Fruit fly (Drosophila melanogaster): ENCODE measurements around the gene CG32814.

The CG32814 gene

dm6 chrX:1026511-1026910 is at the start of gene CG32814, which contains the start of the genes CG11638 and CG3021 (continued):
- no peak for TF ChIP-seq cwo (GFP tag; optimal IDR thresholded peaks at IDR 0.05)
- no peak for TF ChIP-seq sr (GFP tag; IDR thresholded peaks at IDR 0.05)
- no peak for TF ChIP-seq twi (tag; optimal IDR thresholded peaks at IDR 0.05)
- no peak for TF ChIP-seq seq (GFP tag; IDR thresholded peaks at IDR 0.05)
- no peak for TF ChIP-seq sisA (GFP tag; IDR thresholded peaks at IDR 0.05)
- TF ChIP-seq CG12769 (tag; optimal IDR thresholded peaks at IDR 0.05): peak; percentile 34
- no peak for TF ChIP-seq Mad (GFP tag; optimal IDR thresholded peaks at IDR 0.05)
- TF ChIP-seq CG8478 (optimal IDR thresholded peaks at IDR 0.05): no peak
- no peak for TF ChIP-seq Camta (GFP tag; optimal IDR thresholded peaks at IDR 0.05)
- TF ChIP-seq yki (optimal IDR thresholded peaks at IDR 0.05): no peak
- TF ChIP-seq chinmo (GFP tag; IDR thresholded peaks at IDR 0.05; ENCODE audit: partially characterized antibody): 0 out of 4 replicates have a peak, but pooled peaks have one; percentile 6
- peak; percentile 67 for TF ChIP-seq YL-1 (GFP tag; optimal IDR thresholded peaks at IDR 0.05)
- TF ChIP-seq zf30C (GFP tag; optimal IDR thresholded peaks at IDR 0.05): no peak
- no peak for TF ChIP-seq Chrac-16 (GFP tag; optimal IDR thresholded peaks at IDR 0.05)
- TF ChIP-seq CG13775 (GFP tag; optimal IDR thresholded peaks at IDR 0.05): peak; percentile 17
- peak; percentile 0 for TF ChIP-seq CG18599 (GFP tag; optimal IDR thresholded peaks at IDR 0.05)
- peak; percentile 36 for TF ChIP-seq MESR4 (GFP tag; optimal IDR thresholded peaks at IDR 0.05)
- TF ChIP-seq CG2199 (GFP tag; IDR thresholded peaks at IDR 0.05): no peak
- TF ChIP-seq Sox102F (GFP tag; optimal IDR thresholded peaks at IDR 0.05): no peak
- no peak for TF ChIP-seq CG14965 (GFP tag; optimal IDR thresholded peaks at IDR 0.05; ENCODE audit: borderline replicate concordance)
- TF ChIP-seq CG8089 (GFP tag; optimal IDR thresholded peaks at IDR 0.05): no peak
- TF ChIP-seq al (GFP tag; IDR thresholded peaks at IDR 0.05): no peak
- TF ChIP-seq CG4282 (GFP tag; optimal IDR thresholded peaks at IDR 0.05): no peak
- no peak for TF ChIP-seq CG13624 (GFP tag; optimal IDR thresholded peaks at IDR 0.05)
- no peak for TF ChIP-seq Atf3 (GFP tag; optimal IDR thresholded peaks at IDR 0.05)
- TF ChIP-seq CG10431 (GFP tag; optimal IDR thresholded peaks at IDR 0.05): peak; percentile 45
- no peak for TF ChIP-seq zfh2 (GFP tag; optimal IDR thresholded peaks at IDR 0.05)
- TF ChIP-seq cato (GFP tag; optimal IDR thresholded peaks at IDR 0.05; ENCODE audit: borderline replicate concordance): no peak
- 0 out of 3 replicates have a peak, but pooled peaks have one; percentile 30 for TF ChIP-seq knrl (GFP tag; IDR thresholded peaks at IDR 0.05; ENCODE audit: partially characterized antibody)
- no peak for TF ChIP-seq CG7372 (GFP tag; IDR thresholded peaks at IDR 0.05)
- TF ChIP-seq CG3838 (GFP tag; optimal IDR thresholded peaks at IDR 0.05): no peak
- peak; percentile 46; the same call in 1 of the 2 replicates for TF ChIP-seq chm (GFP tag; IDR thresholded peaks at IDR 0.05)
- TF ChIP-seq Ada2b (GFP tag; IDR thresholded peaks at IDR 0.05): no peak
- TF ChIP-seq CG10147 (GFP tag; optimal IDR thresholded peaks at IDR 0.05): no peak
- peak; percentile 22 for TF ChIP-seq CG11398 (GFP tag; optimal IDR thresholded peaks at IDR 0.05)
- TF ChIP-seq fru (optimal IDR thresholded peaks at IDR 0.05): no peak
- TF ChIP-seq sens-2 (GFP tag; IDR thresholded peaks at IDR 0.05): no peak
- no peak for TF ChIP-seq CG16813 (GFP tag; IDR thresholded peaks at IDR 0.05; ENCODE audit: partially characterized antibody)
- TF ChIP-seq eve (GFP tag; optimal IDR thresholded peaks at IDR 0.05): no peak
- TF ChIP-seq CG3281 (GFP tag; optimal IDR thresholded peaks at IDR 0.05): peak; percentile 20
- no peak for TF ChIP-seq CG33213 (GFP tag; optimal IDR thresholded peaks at IDR 0.05)
- TF ChIP-seq D19A (tag; optimal IDR thresholded peaks at IDR 0.05): no peak
- peak; percentile 54; the same call in 1 of the 2 replicates for TF ChIP-seq Scr (GFP tag; IDR thresholded peaks at IDR 0.05; ENCODE audit: partially characterized antibody)
- TF ChIP-seq Hey (tag; optimal IDR thresholded peaks at IDR 0.05): no peak
- no peak for TF ChIP-seq Max (GFP tag; optimal IDR thresholded peaks at IDR 0.05)
- no peak for TF ChIP-seq CG10543 (GFP tag; optimal IDR thresholded peaks at IDR 0.05)
- peak; percentile 30 for TF ChIP-seq CG7839 (tag; optimal IDR thresholded peaks at IDR 0.05)
- no peak for TF ChIP-seq so (GFP tag; IDR thresholded peaks at IDR 0.05)
- no peak for TF ChIP-seq Atf6 (GFP tag; IDR thresholded peaks at IDR 0.05)
- TF ChIP-seq lab (GFP tag; optimal IDR thresholded peaks at IDR 0.05): peak; percentile 39
- peak; percentile 86 for TF ChIP-seq stwl (tag; optimal IDR thresholded peaks at IDR 0.05)
- TF ChIP-seq CG5953 (GFP tag; IDR thresholded peaks at IDR 0.05): no peak

Measured in whole organism, embryonic.